Fruit fly (Drosophila melanogaster) ovary, adult (tissue): ENCODE measurements around the gene CG6712.

Experiments
- CG17801 ChIP-seq: fragments of 200-800 bp; optimal IDR thresholded peaks from 2 replicates; lab custom pipeline; 2019; ENCODE audit warnings: missing biosample characterization, mild to moderate bottlenecking, missing genetic modification characterization, moderate library complexity; ENCODE audit not compliant: partially characterized antibody

CG6712 gene

dm6 chr2L:12092719-12093118 is 3.6 kb downstream of the CG6712 start:
- TF ChIP-seq CG17801 (GFP tag; lab: Kevin White, UChicago): no peak

- TF ChIP-seq CG17801 (GFP tag; lab: Kevin White, UChicago): no peak
Observed at dm6 chr2L:12092041-12092440, 4.3 kb downstream of the CG6712 start.

dm6 chr2L:12091522-12091921 is 4.8 kb downstream of the CG6712 start, which contains the start of gene Pex19:
Pex19 (plus strand) TSS chr2L:12091822.
- TF ChIP-seq CG17801 (GFP tag; lab: Kevin White, UChicago): no peak

dm6 chr2L:12089145-12089544 is 7.2 kb downstream of the CG6712 start:
- TF ChIP-seq CG17801 (GFP tag; lab: Kevin White, UChicago): no peak

- no peak for TF ChIP-seq CG17801 (GFP tag; lab: Kevin White, UChicago)
Observed at dm6 chr2L:12087442-12087841, 8.9 kb downstream of the CG6712 start.

dm6 chr2L:12085619-12086171 is 10.6 kb downstream of the CG6712 start, which contains the start of gene prd:
prd (minus strand) TSS chr2L:12085827.
- TF ChIP-seq CG17801 (GFP tag; lab: Kevin White, UChicago): no peak

dm6 chr2L:12085010-12085409 is 11.3 kb downstream of the CG6712 start:
- no peak for TF ChIP-seq CG17801 (GFP tag; lab: Kevin White, UChicago)

- TF ChIP-seq CG17801 (GFP tag; lab: Kevin White, UChicago): no peak
Observed at dm6 chr2L:12081118-12081665, 15.1 kb downstream of the CG6712 start.

dm6 chr2L:12079827-12080381 is 16.4 kb downstream of the CG6712 start:
- TF ChIP-seq CG17801 (GFP tag; lab: Kevin White, UChicago): no peak

dm6 chr2L:12078695-12079094 is 17.6 kb downstream of the CG6712 start:
- TF ChIP-seq CG17801 (GFP tag; lab: Kevin White, UChicago): no peak

dm6 chr2L:12078123-12078658 is 18.1 kb downstream of the CG6712 start:
- no peak for TF ChIP-seq CG17801 (GFP tag; lab: Kevin White, UChicago)

dm6 chr2L:12075850-12076249 is 20.5 kb downstream of the CG6712 start, which contains the start of gene CG14947:
CG14947 (plus strand) TSS chr2L:12076100.
- no peak for TF ChIP-seq CG17801 (GFP tag; lab: Kevin White, UChicago)

dm6 chr2L:12066617-12067251 is 29.6 kb downstream of the CG6712 start, which contains the start of gene firl:
firl (minus strand) TSS chr2L:12066775.
- TF ChIP-seq CG17801 (GFP tag; lab: Kevin White, UChicago): no peak

- TF ChIP-seq CG17801 (GFP tag; lab: Kevin White, UChicago): no peak
Observed at dm6 chr2L:12065683-12066386, 30.5 kb downstream of the CG6712 start.

dm6 chr2L:12063035-12063434 is 33.3 kb downstream of the CG6712 start, which contains the start of gene Rab3-GAP:
Rab3-GAP (minus strand) TSS chr2L:12063184.
- peak; percentile 19 for TF ChIP-seq CG17801 (GFP tag; lab: Kevin White, UChicago)
